Worm (Caenorhabditis elegans) whole organism, L4 larva: ENCODE measurements around the gene mai-1.
A peak's percentile ranks its signal among the peaks of the same experiment; 100 is the strongest.

ENCODE experiments used
- ceh-20 ChIP-seq: fragments of 200-800 bp; sonication (Bioruptor generic); IDR thresholded peaks from 2 replicates; pipeline ENCODE4 v1.3.6; 2022; ENCODE audit warnings: missing genetic modification reagents, missing genetic modification characterization, missing compliant biosample characterization
- nhr-11 ChIP-seq: fragments of 150-350 bp; optimal IDR thresholded peaks from 2 replicates; lab custom pipeline; 2014; ENCODE audit warnings: missing biosample characterization, missing genetic modification characterization

ce11 chrX:3099832-3100231, 16.6 kb downstream of the mai-1 start, which contains the start of gene sec-3:
- TF ChIP-seq nhr-11 (tag; lab: Kevin White, UChicago) (peak; percentile 49), ceh-20 (0 out of 2 replicates have a peak, but pooled peaks have one; percentile 54)
